Fruit fly (Drosophila melanogaster): ENCODE data around the gene GstO1.

DNA sequence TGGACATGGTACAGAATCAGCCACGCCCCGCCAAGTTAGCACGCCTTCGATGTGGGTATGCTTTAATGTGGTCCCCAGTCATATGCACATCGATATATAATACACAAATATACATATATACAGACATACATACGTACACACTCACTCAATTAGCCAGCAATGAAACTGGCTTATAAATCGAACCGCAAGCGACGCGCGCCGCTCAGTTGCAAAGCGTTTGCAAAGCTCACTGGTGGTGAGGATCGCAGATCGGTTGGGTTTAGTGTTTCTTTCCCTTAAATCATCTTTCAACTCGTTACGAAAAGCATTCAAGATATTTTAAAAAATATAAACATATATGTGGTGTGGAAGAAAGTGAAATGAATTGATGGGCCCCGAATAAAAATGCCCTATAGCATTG, 3.9 kb upstream of the GstO1 start:
- TF ChIP-seq Gug (GFP tag; IDR thresholded peaks at IDR 0.05) (no peak), CG6854 (GFP tag; optimal IDR thresholded peaks at IDR 0.05) (no peak), dac (GFP tag; optimal IDR thresholded peaks at IDR 0.05) (no peak), Sox102F (GFP tag; optimal IDR thresholded peaks at IDR 0.05) (no peak), OdsH (GFP tag; optimal IDR thresholded peaks at IDR 0.05) (no peak), CG1621 (tag; optimal IDR thresholded peaks at IDR 0.05) (no peak), svp (GFP tag) (peak; percentile 8), Eip75B (GFP tag; optimal IDR thresholded peaks at IDR 0.05) (no peak), salr (GFP tag; optimal IDR thresholded peaks at IDR 0.05) (no peak)

All from whole organism, prepupa.